Fruit fly (Drosophila melanogaster) S2 (cell line): ENCODE results near the gene Gr10b.

Source experiments
- CG8478 ChIP-seq: fragments of >200 bp; optimal IDR thresholded peaks from 2 replicates; lab custom pipeline; 2018
- CTCF ChIP-seq, 2 experiments: fragments of >200 bp; optimal IDR thresholded peaks; 2 replicates each; lab custom pipeline; 2018

DNA sequence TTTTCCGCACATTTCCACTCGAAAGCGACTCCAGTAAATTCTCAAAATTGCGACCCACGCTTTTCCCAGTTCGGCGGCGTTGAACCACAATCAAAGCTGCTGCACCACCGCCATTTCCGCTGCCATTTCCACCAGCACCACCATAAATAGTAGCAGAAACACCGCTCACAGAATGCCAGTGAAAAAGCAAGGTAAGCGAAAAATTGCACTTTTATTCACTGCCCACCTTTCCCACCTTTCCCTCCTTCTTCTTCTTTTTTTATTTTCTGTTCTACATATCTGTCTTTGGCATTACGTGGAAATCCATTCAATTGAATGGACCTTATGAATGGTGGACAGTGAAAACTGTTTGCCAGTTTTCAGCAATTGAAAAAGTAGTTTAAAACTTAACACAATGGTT is 38.7 kb downstream of the Gr10b start:
- no peak for TF ChIP-seq CG8478 (lab: Kevin White, UChicago)
- TF ChIP-seq CTCF (optimal IDR thresholded peaks at IDR 0.05; lab: Kevin White, UChicago), result no peak
